Worm (Caenorhabditis elegans) whole organism, L4 larva: ENCODE data around the gene acl-6.

ENCODE experiments used
- ceh-62 ChIP-seq: sonication (generic microtip); optimal IDR thresholded peaks from 2 replicates; lab custom pipeline; 2017; ENCODE audit warnings: missing biosample characterization, missing genetic modification characterization
- nhr-25 ChIP-seq: sonication (generic microtip); optimal IDR thresholded peaks from 2 replicates; lab custom pipeline; 2017; ENCODE audit warnings: missing genetic modification characterization, mild to moderate bottlenecking, missing compliant biosample characterization, antibody characterized with exemption, moderate library complexity, borderline replicate concordance; ENCODE audit not compliant: insufficient read depth

ce11 chrV:5408223-5408622 lies 25.0 kb upstream of the acl-6 start, which contains the start of gene C25A6.1:
- TF ChIP-seq nhr-25 (no peak), ceh-62 (tag; lab: Kevin White, UChicago) (no peak)
